Fruit fly (Drosophila melanogaster) whole organism, embryonic: ENCODE results near the gene betaTub65B.

Source experiments
- ATbp ChIP-seq: fragments of 200-800 bp; sonication (Bioruptor generic); optimal IDR thresholded peaks from 2 replicates; lab custom pipeline; 2017; ENCODE audit warnings: missing biosample characterization, mild to moderate bottlenecking, missing genetic modification characterization, missing genetic modification reagents
- Bgb ChIP-seq: fragments of 200-800 bp; sonication (Bioruptor generic); IDR thresholded peaks from 2 replicates; pipeline ENCODE4 v1.3.6; 2022; ENCODE audit warnings: missing biosample characterization, missing genetic modification characterization; ENCODE audit not compliant: partially characterized antibody
- Blimp-1 ChIP-seq: fragments of 200-800 bp; sonication (Bioruptor generic); optimal IDR thresholded peaks from 3 replicates; lab custom pipeline; 2018; ENCODE audit warnings: missing biosample characterization, missing genetic modification characterization, mild to moderate bottlenecking, moderate library complexity, missing genetic modification reagents
- CG11504 ChIP-seq: fragments of 200-800 bp; sonication (Bioruptor generic); optimal IDR thresholded peaks from 3 replicates; lab custom pipeline; 2019; ENCODE audit warnings: missing biosample characterization, mild to moderate bottlenecking, missing genetic modification characterization, moderate library complexity
- CG11723 ChIP-seq: fragments of 200-800 bp; sonication (Bioruptor generic); optimal IDR thresholded peaks from 2 replicates; lab custom pipeline; 2017; ENCODE audit warnings: missing biosample characterization, mild to moderate bottlenecking, missing genetic modification characterization
- CG13287 ChIP-seq: fragments of 200-800 bp; sonication (Bioruptor generic); IDR thresholded peaks from 2 replicates; pipeline ENCODE4 v1.3.6; 2022; ENCODE audit warnings: missing biosample characterization, missing genetic modification characterization; ENCODE audit not compliant: partially characterized antibody
- CG13296 ChIP-seq: fragments of 200-800 bp; sonication (Bioruptor generic); optimal IDR thresholded peaks from 3 replicates; lab custom pipeline; 2018; ENCODE audit warnings: missing biosample characterization, mild to moderate bottlenecking, missing genetic modification characterization
- CG14710 ChIP-seq: fragments of 200-800 bp; sonication (Bioruptor generic); optimal IDR thresholded peaks from 3 replicates; lab custom pipeline; 2019; ENCODE audit warnings: missing biosample characterization, mild to moderate bottlenecking, missing genetic modification characterization, moderate library complexity
- CG15601 ChIP-seq: fragments of 200-800 bp; sonication (Bioruptor generic); optimal IDR thresholded peaks from 3 replicates; lab custom pipeline; 2019; ENCODE audit warnings: missing biosample characterization, mild to moderate bottlenecking, missing genetic modification characterization, moderate library complexity
- CG1602 ChIP-seq: fragments of 200-800 bp; sonication (Bioruptor generic); optimal IDR thresholded peaks from 3 replicates; lab custom pipeline; 2016; ENCODE audit warnings: missing biosample characterization, missing genetic modification characterization
- CG1603 ChIP-seq: fragments of 200-800 bp; sonication (Bioruptor generic); optimal IDR thresholded peaks from 2 replicates; lab custom pipeline; 2019; ENCODE audit warnings: missing biosample characterization, mild to moderate bottlenecking, missing genetic modification characterization, moderate library complexity
- CG17829 ChIP-seq: fragments of 200-800 bp; optimal IDR thresholded peaks from 2 replicates; lab custom pipeline; 2019; ENCODE audit warnings: missing biosample characterization, mild to moderate bottlenecking, missing genetic modification characterization, moderate library complexity
- CG17912 ChIP-seq: fragments of 200-800 bp; sonication (Bioruptor generic); optimal IDR thresholded peaks from 2 replicates; lab custom pipeline; 2018; ENCODE audit warnings: missing biosample characterization, mild to moderate bottlenecking, missing genetic modification characterization
- CG3163 ChIP-seq: fragments of 200-800 bp; sonication (Bioruptor generic); optimal IDR thresholded peaks from 3 replicates; lab custom pipeline; 2016; ENCODE audit warnings: missing biosample characterization, missing genetic modification characterization
- CG3281 ChIP-seq: fragments of 200-800 bp; sonication (Bioruptor generic); optimal IDR thresholded peaks from 3 replicates; lab custom pipeline; 2017; ENCODE audit warnings: missing biosample characterization, mild to moderate bottlenecking, missing genetic modification characterization
- CG4404 ChIP-seq: fragments of 200-800 bp; sonication (Bioruptor generic); IDR thresholded peaks from 2 replicates; pipeline ENCODE4 v1.3.6; 2022; ENCODE audit warnings: missing biosample characterization, missing genetic modification characterization
- CG4820 ChIP-seq: fragments of 200-800 bp; sonication (Bioruptor generic); optimal IDR thresholded peaks from 3 replicates; lab custom pipeline; 2016; ENCODE audit warnings: missing biosample characterization, missing genetic modification characterization
- CG6765 ChIP-seq: fragments of 200-800 bp; sonication (Bioruptor generic); optimal IDR thresholded peaks from 3 replicates; lab custom pipeline; 2017; ENCODE audit warnings: missing biosample characterization, mild to moderate bottlenecking, missing genetic modification characterization
- CG8281 ChIP-seq: fragments of 200-800 bp; sonication (Bioruptor generic); optimal IDR thresholded peaks from 2 replicates; lab custom pipeline; 2018; ENCODE audit warnings: missing biosample characterization, mild to moderate bottlenecking, missing genetic modification characterization, moderate library complexity
- CG8944 ChIP-seq: fragments of 200-800 bp; sonication (Bioruptor generic); optimal IDR thresholded peaks from 3 replicates; lab custom pipeline; 2016; ENCODE audit warnings: missing biosample characterization, missing genetic modification characterization
- CG9215 ChIP-seq: fragments of 200-800 bp; sonication (Bioruptor generic); IDR thresholded peaks from 2 replicates; pipeline ENCODE4 v1.3.6; 2022; ENCODE audit warnings: missing biosample characterization, missing genetic modification characterization
- CG9727 ChIP-seq: fragments of 200-800 bp; sonication (Bioruptor generic); optimal IDR thresholded peaks from 3 replicates; lab custom pipeline; 2017; ENCODE audit warnings: missing biosample characterization, mild to moderate bottlenecking, missing genetic modification characterization
- E2f2 ChIP-seq: fragments of 200-800 bp; sonication (Bioruptor generic); IDR thresholded peaks from 2 replicates; pipeline ENCODE4 v1.3.6; 2022; ENCODE audit warnings: missing biosample characterization, missing genetic modification characterization
- HLHmδ ChIP-seq: fragments of 200-800 bp; sonication (Bioruptor generic); optimal IDR thresholded peaks from 2 replicates; lab custom pipeline; 2018; ENCODE audit warnings: missing biosample characterization, mild to moderate bottlenecking, missing genetic modification characterization, moderate library complexity
- Hr3 ChIP-seq: fragments of 200-800 bp; sonication (Bioruptor generic); optimal IDR thresholded peaks from 3 replicates; lab custom pipeline; 2016; ENCODE audit warnings: missing biosample characterization, missing genetic modification characterization
- Hr78 ChIP-seq, 2 experiments: fragments of 200-800 bp in 1 of 2; fragments of >200 bp in 1 of 2; sonication (Bioruptor generic) in 1 of 2; optimal IDR thresholded peaks; 2 replicates each; lab custom pipeline; 2017 to 2019; ENCODE audit warnings: missing biosample characterization in 2 of 2, missing genetic modification characterization in 2 of 2, mild to moderate bottlenecking in 1 of 2, moderate library complexity in 1 of 2
- Kr ChIP-seq: fragments of 200-800 bp; sonication (Bioruptor generic); optimal IDR thresholded peaks from 2 replicates; lab custom pipeline; 2017; ENCODE audit warnings: missing biosample characterization, mild to moderate bottlenecking, missing genetic modification characterization
- NFAT ChIP-seq: fragments of 200-800 bp; sonication (Bioruptor generic); IDR thresholded peaks from 2 replicates; pipeline ENCODE4 v1.3.6; 2022; ENCODE audit warnings: missing biosample characterization, missing genetic modification characterization
- Nf-YC ChIP-seq: fragments of 200-800 bp; optimal IDR thresholded peaks from 3 replicates; lab custom pipeline; 2019; ENCODE audit warnings: missing biosample characterization, mild to moderate bottlenecking, missing genetic modification characterization, moderate library complexity
- Stat92E ChIP-seq, 3 experiments: fragments of >200 bp in 2 of 3; fragments of 200-800 bp in 1 of 3; sonication (Bioruptor generic) in 1 of 3; optimal IDR thresholded peaks; 2 replicates each; lab custom pipeline; 2017 to 2019; ENCODE audit warnings: missing biosample characterization in 3 of 3, missing genetic modification characterization in 3 of 3, mild to moderate bottlenecking in 1 of 3, moderate library complexity in 1 of 3
- Tbp ChIP-seq: fragments of >200 bp; optimal IDR thresholded peaks from 2 replicates; lab custom pipeline; 2018; ENCODE audit warnings: missing biosample characterization, missing genetic modification characterization
- Vsx1 ChIP-seq: fragments of 200-800 bp; sonication (Bioruptor generic); optimal IDR thresholded peaks from 2 replicates; lab custom pipeline; 2017; ENCODE audit warnings: missing biosample characterization, mild to moderate bottlenecking, missing genetic modification characterization, missing genetic modification reagents
- ara ChIP-seq: fragments of 200-800 bp; sonication (Bioruptor generic); IDR thresholded peaks from 2 replicates; pipeline ENCODE4 v1.3.6; 2022; ENCODE audit warnings: missing biosample characterization, missing genetic modification characterization
- chif ChIP-seq, 2 experiments: fragments of 200-800 bp; sonication (Bioruptor generic); optimal IDR thresholded peaks; 3 replicates each; lab custom pipeline; 2016; ENCODE audit warnings: missing biosample characterization in 2 of 2, missing genetic modification characterization in 2 of 2
- chm ChIP-seq: fragments of 200-800 bp; sonication (Bioruptor generic); IDR thresholded peaks from 2 replicates; pipeline ENCODE4 v1.3.6; 2022; ENCODE audit warnings: missing biosample characterization, missing genetic modification characterization
- ci ChIP-seq: fragments of 200-800 bp; sonication (Bioruptor generic); IDR thresholded peaks from 3 replicates; pipeline ENCODE4 v1.3.6; 2022; ENCODE audit warnings: missing biosample characterization, missing genetic modification characterization
- crc ChIP-seq: fragments of 200-800 bp; sonication (Bioruptor generic); optimal IDR thresholded peaks from 2 replicates; lab custom pipeline; 2016; ENCODE audit warnings: missing biosample characterization, missing genetic modification characterization
- da ChIP-seq: fragments of 200-800 bp; sonication (Bioruptor generic); optimal IDR thresholded peaks from 2 replicates; lab custom pipeline; 2016; ENCODE audit warnings: missing biosample characterization, missing genetic modification characterization
- gem ChIP-seq: fragments of 200-800 bp; sonication (Bioruptor generic); optimal IDR thresholded peaks from 2 replicates; lab custom pipeline; 2019; ENCODE audit warnings: missing biosample characterization, mild to moderate bottlenecking, missing genetic modification characterization, moderate library complexity
- gsb ChIP-seq: fragments of 200-800 bp; sonication (Bioruptor generic); IDR thresholded peaks from 2 replicates; pipeline ENCODE4 v1.3.6; 2022; ENCODE audit warnings: missing biosample characterization, missing genetic modification characterization
- ind ChIP-seq: fragments of 200-800 bp; sonication (Bioruptor generic); optimal IDR thresholded peaks from 3 replicates; lab custom pipeline; 2016; ENCODE audit warnings: missing biosample characterization, missing genetic modification characterization
- lbe ChIP-seq: fragments of 200-800 bp; sonication (Bioruptor generic); optimal IDR thresholded peaks from 2 replicates; lab custom pipeline; 2016; ENCODE audit warnings: missing biosample characterization, mild to moderate bottlenecking, missing genetic modification characterization
- pan ChIP-seq, 4 experiments: fragments of >200 bp in 3 of 4; fragments of 200-800 bp in 1 of 4; sonication (Bioruptor generic) in 1 of 4; optimal IDR thresholded peaks in 3 of 4; IDR thresholded peaks in 1 of 4; 2 replicates each; pipeline versions ENCODE4 v1.3.6 to Lab custom; 2017 to 2022; ENCODE audit warnings: missing biosample characterization in 2 of 4, missing genetic modification characterization in 2 of 4, mixed read lengths in 1 of 4
- pnt ChIP-seq: fragments of 200-800 bp; sonication (Bioruptor generic); optimal IDR thresholded peaks from 3 replicates; lab custom pipeline; 2016; ENCODE audit warnings: missing biosample characterization, missing genetic modification characterization
- run ChIP-seq: fragments of 200-800 bp; sonication (Bioruptor generic); optimal IDR thresholded peaks from 3 replicates; lab custom pipeline; 2018; ENCODE audit warnings: missing biosample characterization, mild to moderate bottlenecking, missing genetic modification characterization
- salm ChIP-seq: fragments of 200-800 bp; sonication (Bioruptor generic); optimal IDR thresholded peaks from 2 replicates; lab custom pipeline; 2018; ENCODE audit warnings: missing biosample characterization, mild to moderate bottlenecking, missing genetic modification characterization
- slou ChIP-seq: fragments of 200-800 bp; sonication (Bioruptor generic); optimal IDR thresholded peaks from 3 replicates; lab custom pipeline; 2016; ENCODE audit warnings: missing biosample characterization, missing genetic modification characterization
- slp2 ChIP-seq: fragments of 200-800 bp; sonication (Bioruptor generic); optimal IDR thresholded peaks from 2 replicates; lab custom pipeline; 2016; ENCODE audit warnings: missing biosample characterization, missing genetic modification characterization
- zen ChIP-seq: fragments of 200-800 bp; sonication (Bioruptor generic); optimal IDR thresholded peaks from 3 replicates; lab custom pipeline; 2018; ENCODE audit warnings: missing biosample characterization, mild to moderate bottlenecking, missing genetic modification characterization, moderate library complexity

Gene betaTub65B

dm6 chr3L:6488405-6488804 lies 42.1 kb upstream of the betaTub65B start, which contains the start of the genes CG10147 and Bulli (continued):
- peak; percentile 88 for TF ChIP-seq Nf-YC (tag; lab: Kevin White, UChicago)
- TF ChIP-seq da (GFP tag; lab: Kevin White, UChicago) = peak; percentile 83
- peak; percentile 72 for TF ChIP-seq CG3163 (GFP tag; lab: Kevin White, UChicago)
- peak; percentile 98 for TF ChIP-seq chm (GFP tag; lab: Robert Waterston, UW)
- TF ChIP-seq Bgb = peak; percentile 93
- peak; percentile 92 for TF ChIP-seq CG17912 (GFP tag; lab: Kevin White, UChicago)
- peak; percentile 99 for TF ChIP-seq Kr (GFP tag; lab: Kevin White, UChicago)
- TF ChIP-seq run = peak; percentile 78
- TF ChIP-seq ci (GFP tag; lab: Robert Waterston, UW) = peak; percentile 98
- TF ChIP-seq CG1603 (tag; lab: Kevin White, UChicago) = peak; percentile 95
- no peak for TF ChIP-seq Vsx1 (GFP tag; lab: Kevin White, UChicago)
- TF ChIP-seq CG9727 (GFP tag; lab: Kevin White, UChicago) = peak; percentile 98
- peak; percentile 98 for TF ChIP-seq ind
- TF ChIP-seq CG8944 (GFP tag; lab: Kevin White, UChicago) = peak; percentile 91
- TF ChIP-seq Tbp (GFP tag; lab: Kevin White, UChicago) = no peak
- TF ChIP-seq CG1602 = peak; percentile 99
- TF ChIP-seq CG8281 (tag; lab: Kevin White, UChicago) = peak; percentile 85
- TF ChIP-seq slou (GFP tag; lab: Kevin White, UChicago) = peak; percentile 97
- TF ChIP-seq Hr3 (GFP tag; lab: Kevin White, UChicago) = peak; percentile 99
- peak in 1 of 2 experiments; percentile 70 for TF ChIP-seq Hr78 (GFP tag; optimal IDR thresholded peaks at IDR 0.05; lab: Kevin White, UChicago)
- TF ChIP-seq Blimp-1 (GFP tag; lab: Kevin White, UChicago) = peak; percentile 96
- TF ChIP-seq CG4820 (GFP tag; lab: Kevin White, UChicago) = peak; percentile 98
- TF ChIP-seq pan (optimal IDR thresholded peaks at IDR 0.05; lab: Kevin White, UChicago) = no peak
- peak in 1 of 2 experiments; percentile 98 for TF ChIP-seq pan (GFP tag; optimal IDR thresholded peaks at IDR 0.05 in 1 of 2, IDR thresholded peaks at IDR 0.05 in 1 of 2)
- TF ChIP-seq gsb = peak; percentile 95
- peak; percentile 87 for TF ChIP-seq salm (tag; lab: Kevin White, UChicago)
- TF ChIP-seq CG17829 (tag; lab: Kevin White, UChicago) = peak; percentile 98
- TF ChIP-seq ATbp (GFP tag; lab: Kevin White, UChicago) = peak; percentile 84
- TF ChIP-seq CG13287 (GFP tag; lab: Robert Waterston, UW) = peak; percentile 96
- TF ChIP-seq chif (GFP tag; optimal IDR thresholded peaks at IDR 0.05; lab: Kevin White, UChicago) = peak; percentile 92 to 96
- TF ChIP-seq gem (tag; lab: Kevin White, UChicago) = peak; percentile 98
- peak; percentile 87 for TF ChIP-seq pnt (GFP tag; lab: Kevin White, UChicago)
- TF ChIP-seq CG3281 (GFP tag; lab: Kevin White, UChicago) = peak; percentile 95
- TF ChIP-seq Stat92E (GFP tag; optimal IDR thresholded peaks at IDR 0.05; lab: Kevin White, UChicago) = peak in 1 of 3 experiments; percentile 90
- TF ChIP-seq ara (GFP tag; lab: Robert Waterston, UW) = peak; percentile 98
- TF ChIP-seq CG13296 (GFP tag; lab: Kevin White, UChicago) = peak; percentile 90
- peak; percentile 90 for TF ChIP-seq CG6765 (GFP tag; lab: Kevin White, UChicago)
- TF ChIP-seq E2f2 (GFP tag; lab: Robert Waterston, UW) = peak; percentile 78
- TF ChIP-seq CG9215 (GFP tag; lab: Robert Waterston, UW) = peak; percentile 98
- peak; percentile 99 for TF ChIP-seq NFAT (GFP tag; lab: Robert Waterston, UW)
- TF ChIP-seq HLHmδ (GFP tag; lab: Kevin White, UChicago) = no peak
- TF ChIP-seq CG14710 = peak; percentile 98
- TF ChIP-seq CG15601 (tag; lab: Kevin White, UChicago) = peak; percentile 95
- TF ChIP-seq lbe (GFP tag; lab: Kevin White, UChicago) = peak; percentile 95
- TF ChIP-seq slp2 (GFP tag; lab: Kevin White, UChicago) = peak; percentile 89
- TF ChIP-seq zen = peak; percentile 99
- peak; percentile 95 for TF ChIP-seq CG11504
- TF ChIP-seq crc (GFP tag; lab: Kevin White, UChicago) = peak; percentile 80
- peak; percentile 99 for TF ChIP-seq CG4404 (GFP tag; lab: Robert Waterston, UW)
- peak; percentile 89 for TF ChIP-seq CG11723
